Fruit fly (Drosophila melanogaster) whole organism, embryonic: ENCODE results near the gene SamDC.

Source experiments
- CG10431 ChIP-seq: fragments of 200-800 bp; sonication (Bioruptor generic); optimal IDR thresholded peaks from 3 replicates; lab custom pipeline; 2018; ENCODE audit warnings: missing biosample characterization, mild to moderate bottlenecking, missing genetic modification characterization
- CG12219 ChIP-seq: fragments of 200-800 bp; sonication (Bioruptor generic); optimal IDR thresholded peaks from 3 replicates; lab custom pipeline; 2018; ENCODE audit warnings: missing biosample characterization, mild to moderate bottlenecking, missing genetic modification characterization
- CG12769 ChIP-seq: fragments of 200-800 bp; sonication (Bioruptor generic); optimal IDR thresholded peaks from 2 replicates; lab custom pipeline; 2019; ENCODE audit warnings: missing biosample characterization, mild to moderate bottlenecking, missing genetic modification characterization, moderate library complexity
- CG14014 ChIP-seq: fragments of 200-800 bp; sonication (Bioruptor generic); IDR thresholded peaks from 2 replicates; pipeline ENCODE4 v1.3.6; 2022; ENCODE audit warnings: missing biosample characterization, missing genetic modification characterization
- CG14965 ChIP-seq: fragments of 200-800 bp; sonication (Bioruptor generic); optimal IDR thresholded peaks from 2 replicates; lab custom pipeline; 2016; ENCODE audit warnings: missing biosample characterization, missing genetic modification characterization, borderline replicate concordance
- CG16779 ChIP-seq: fragments of 200-800 bp; sonication (Bioruptor generic); IDR thresholded peaks from 2 replicates; pipeline ENCODE4 v1.3.6; 2022; ENCODE audit warnings: missing biosample characterization, missing genetic modification characterization
- CG16863 ChIP-seq: fragments of 200-800 bp; sonication (Bioruptor generic); optimal IDR thresholded peaks from 3 replicates; lab custom pipeline; 2016; ENCODE audit warnings: missing biosample characterization, missing genetic modification characterization
- CG17802 ChIP-seq: fragments of 200-800 bp; sonication (Bioruptor generic); optimal IDR thresholded peaks from 2 replicates; lab custom pipeline; 2018; ENCODE audit warnings: missing biosample characterization, mild to moderate bottlenecking, missing genetic modification characterization, moderate library complexity
- CG31365 ChIP-seq: fragments of 200-800 bp; sonication (Bioruptor generic); optimal IDR thresholded peaks from 2 replicates; lab custom pipeline; 2018; ENCODE audit warnings: missing biosample characterization, mild to moderate bottlenecking, missing genetic modification characterization
- CG34224 ChIP-seq: fragments of 200-800 bp; sonication (Bioruptor generic); IDR thresholded peaks from 3 replicates; pipeline ENCODE4 v1.3.6; 2022; ENCODE audit warnings: missing biosample characterization, missing genetic modification characterization; ENCODE audit not compliant: partially characterized antibody
- CG3995 ChIP-seq: fragments of 200-800 bp; sonication (Bioruptor generic); optimal IDR thresholded peaks from 3 replicates; lab custom pipeline; 2016; ENCODE audit warnings: missing biosample characterization, missing genetic modification characterization
- CG6654 ChIP-seq: fragments of 200-800 bp; sonication (Bioruptor generic); optimal IDR thresholded peaks from 2 replicates; lab custom pipeline; 2017; ENCODE audit warnings: missing biosample characterization, mild to moderate bottlenecking, missing genetic modification characterization
- CG7357 ChIP-seq: fragments of 200-800 bp; sonication (Bioruptor generic); IDR thresholded peaks from 3 replicates; pipeline ENCODE4 v1.3.6; 2022; ENCODE audit warnings: missing biosample characterization, missing genetic modification characterization
- CTCF ChIP-seq: fragments of 200-800 bp; sonication (Bioruptor generic); optimal IDR thresholded peaks from 2 replicates; lab custom pipeline; 2017; ENCODE audit warnings: missing biosample characterization, mild to moderate bottlenecking, missing genetic modification characterization, moderate library complexity
- Dek ChIP-seq: fragments of 200-800 bp; sonication (Bioruptor generic); optimal IDR thresholded peaks from 3 replicates; lab custom pipeline; 2019; ENCODE audit warnings: missing biosample characterization, mild to moderate bottlenecking, missing genetic modification characterization, moderate library complexity
- GATAe ChIP-seq: fragments of 200-800 bp; sonication (Bioruptor generic); conservative IDR thresholded peaks from 2 replicates; pipeline ENCODE4 v1.3.6; 2022; ENCODE audit warnings: missing biosample characterization, missing genetic modification characterization
- Gug ChIP-seq: fragments of 200-800 bp; sonication (Bioruptor generic); IDR thresholded peaks from 4 replicates; pipeline ENCODE4 v1.3.6; 2022; ENCODE audit warnings: missing biosample characterization, missing genetic modification characterization
- Lhr ChIP-seq: fragments of 200-800 bp; sonication (Bioruptor generic); optimal IDR thresholded peaks from 3 replicates; lab custom pipeline; 2017; ENCODE audit warnings: mild to moderate bottlenecking, missing biosample characterization, missing genetic modification reagents, missing genetic modification characterization
- Med ChIP-seq: fragments of 200-800 bp; sonication (Bioruptor generic); peaks from one replicate; lab custom pipeline; 2016; ENCODE audit warnings: missing biosample characterization, missing genetic modification characterization, mild to moderate bottlenecking, inconsistent platforms, moderate library complexity
- Mrtf ChIP-seq: fragments of 200-800 bp; sonication (Bioruptor generic); IDR thresholded peaks from 3 replicates; pipeline ENCODE4 v1.3.6; 2022; ENCODE audit warnings: missing biosample characterization, missing genetic modification characterization
- Side ChIP-seq: fragments of 200-800 bp; sonication (Bioruptor generic); optimal IDR thresholded peaks from 2 replicates; lab custom pipeline; 2016; ENCODE audit warnings: missing biosample characterization, missing genetic modification characterization
- Sin3A ChIP-seq: fragments of >200 bp; optimal IDR thresholded peaks from 2 replicates; lab custom pipeline; 2018
- Six4 ChIP-seq: fragments of 200-800 bp; sonication (Bioruptor generic); optimal IDR thresholded peaks from 2 replicates; lab custom pipeline; 2016; ENCODE audit warnings: missing biosample characterization, missing genetic modification characterization
- Sox100B ChIP-seq: fragments of 200-800 bp; sonication (Bioruptor generic); optimal IDR thresholded peaks from 3 replicates; lab custom pipeline; 2018; ENCODE audit warnings: missing biosample characterization, mild to moderate bottlenecking, missing genetic modification characterization
- Xrp1 ChIP-seq: fragments of 200-800 bp; sonication (Bioruptor generic); IDR thresholded peaks from 2 replicates; pipeline ENCODE4 v1.3.6; 2022; ENCODE audit warnings: missing biosample characterization, missing genetic modification characterization
- bigmax ChIP-seq: fragments of 200-800 bp; sonication (Bioruptor generic); optimal IDR thresholded peaks from 2 replicates; lab custom pipeline; 2018; ENCODE audit warnings: missing biosample characterization, mild to moderate bottlenecking, missing genetic modification characterization
- caup ChIP-seq: fragments of 200-800 bp; sonication (Bioruptor generic); optimal IDR thresholded peaks from 3 replicates; lab custom pipeline; 2017; ENCODE audit warnings: missing biosample characterization, mild to moderate bottlenecking, missing genetic modification characterization, moderate library complexity; ENCODE audit not compliant: severe bottlenecking
- chinmo ChIP-seq: fragments of 200-800 bp; sonication (Bioruptor generic); IDR thresholded peaks from 4 replicates; pipeline ENCODE4 v1.3.6; 2022; ENCODE audit warnings: missing biosample characterization, missing genetic modification characterization; ENCODE audit not compliant: partially characterized antibody
- chm ChIP-seq: fragments of 200-800 bp; sonication (Bioruptor generic); IDR thresholded peaks from 2 replicates; pipeline ENCODE4 v1.3.6; 2022; ENCODE audit warnings: missing biosample characterization, missing genetic modification characterization
- dpn ChIP-seq, 2 experiments: fragments of 200-800 bp; sonication (Bioruptor generic); optimal IDR thresholded peaks; 3 replicates each; lab custom pipeline; 2016; ENCODE audit warnings: missing biosample characterization in 2 of 2, missing genetic modification characterization in 2 of 2
- ems ChIP-seq: fragments of 200-800 bp; sonication (Bioruptor generic); optimal IDR thresholded peaks from 3 replicates; lab custom pipeline; 2016; ENCODE audit warnings: missing biosample characterization, missing genetic modification characterization
- gsb-n ChIP-seq: fragments of 200-800 bp; sonication (Bioruptor generic); optimal IDR thresholded peaks from 3 replicates; lab custom pipeline; 2018; ENCODE audit warnings: missing biosample characterization, mild to moderate bottlenecking, missing genetic modification characterization
- hb ChIP-seq: fragments of 200-800 bp; sonication (Bioruptor generic); IDR thresholded peaks from 3 replicates; pipeline ENCODE4 v1.3.6; 2022; ENCODE audit warnings: missing biosample characterization, missing genetic modification characterization; ENCODE audit not compliant: partially characterized antibody
- her ChIP-seq: fragments of 200-800 bp; sonication (Bioruptor generic); optimal IDR thresholded peaks from 2 replicates; lab custom pipeline; 2016; ENCODE audit warnings: missing biosample characterization, missing genetic modification characterization
- ind ChIP-seq: fragments of 200-800 bp; sonication (Bioruptor generic); optimal IDR thresholded peaks from 3 replicates; lab custom pipeline; 2016; ENCODE audit warnings: missing biosample characterization, missing genetic modification characterization
- insv ChIP-seq, 2 experiments: fragments of 200-800 bp; sonication (Bioruptor generic); optimal IDR thresholded peaks; 3 replicates each; lab custom pipeline; 2016 to 2018; ENCODE audit warnings: missing biosample characterization in 2 of 2, missing genetic modification characterization in 2 of 2
- klu ChIP-seq: fragments of 200-800 bp; sonication (Bioruptor generic); IDR thresholded peaks from 2 replicates; pipeline ENCODE4 v1.3.6; 2022; ENCODE audit warnings: missing biosample characterization, missing genetic modification characterization
- lilli ChIP-seq: fragments of 200-800 bp; sonication (Bioruptor generic); optimal IDR thresholded peaks from 3 replicates; lab custom pipeline; 2016; ENCODE audit warnings: missing biosample characterization, missing genetic modification characterization
- mirr ChIP-seq: fragments of 200-800 bp; sonication (Bioruptor generic); optimal IDR thresholded peaks from 3 replicates; lab custom pipeline; 2018; ENCODE audit warnings: missing biosample characterization, mild to moderate bottlenecking, missing genetic modification characterization
- p53 ChIP-seq: fragments of 200-800 bp; sonication (Bioruptor generic); optimal IDR thresholded peaks from 2 replicates; lab custom pipeline; 2016; ENCODE audit warnings: missing biosample characterization, missing genetic modification characterization
- pho ChIP-seq: fragments of 200-800 bp; sonication (Bioruptor generic); optimal IDR thresholded peaks from 2 replicates; lab custom pipeline; 2016; ENCODE audit warnings: missing biosample characterization, missing genetic modification characterization
- pnt ChIP-seq: fragments of 200-800 bp; sonication (Bioruptor generic); optimal IDR thresholded peaks from 3 replicates; lab custom pipeline; 2016; ENCODE audit warnings: missing biosample characterization, missing genetic modification characterization
- sim ChIP-seq: fragments of 200-800 bp; sonication (Bioruptor generic); IDR thresholded peaks from 2 replicates; pipeline ENCODE4 v1.3.6; 2022; ENCODE audit warnings: missing biosample characterization, missing genetic modification characterization
- sqz ChIP-seq: fragments of 200-800 bp; sonication (Bioruptor generic); optimal IDR thresholded peaks from 3 replicates; lab custom pipeline; 2018; ENCODE audit warnings: missing biosample characterization, mild to moderate bottlenecking, missing genetic modification characterization
- tna ChIP-seq: fragments of 200-800 bp; sonication (Bioruptor generic); IDR thresholded peaks from 2 replicates; pipeline ENCODE4 v1.3.6; 2022; ENCODE audit warnings: missing biosample characterization, missing genetic modification characterization; ENCODE audit not compliant: partially characterized antibody
- twi ChIP-seq: fragments of 200-800 bp; optimal IDR thresholded peaks from 2 replicates; lab custom pipeline; 2019; ENCODE audit warnings: missing biosample characterization, mild to moderate bottlenecking, missing genetic modification characterization, moderate library complexity
- wdn ChIP-seq: fragments of 200-800 bp; sonication (Bioruptor generic); IDR thresholded peaks from 2 replicates; pipeline ENCODE4 v1.3.6; 2022; ENCODE audit warnings: missing biosample characterization, missing genetic modification characterization
- wor ChIP-seq: fragments of 200-800 bp; sonication (Bioruptor generic); IDR thresholded peaks from 2 replicates; pipeline ENCODE4 v1.3.6; 2022; ENCODE audit warnings: missing biosample characterization, missing genetic modification characterization
- z ChIP-seq: fragments of 200-800 bp; sonication (Bioruptor generic); IDR thresholded peaks from 3 replicates; pipeline ENCODE4 v1.3.6; 2022; ENCODE audit warnings: missing biosample characterization, missing genetic modification characterization
- zen2 ChIP-seq: fragments of 200-800 bp; sonication (Bioruptor generic); IDR thresholded peaks from 3 replicates; pipeline ENCODE4 v1.3.6; 2022; ENCODE audit warnings: missing biosample characterization, missing genetic modification characterization; ENCODE audit not compliant: partially characterized antibody

Gene SamDC

DNA sequence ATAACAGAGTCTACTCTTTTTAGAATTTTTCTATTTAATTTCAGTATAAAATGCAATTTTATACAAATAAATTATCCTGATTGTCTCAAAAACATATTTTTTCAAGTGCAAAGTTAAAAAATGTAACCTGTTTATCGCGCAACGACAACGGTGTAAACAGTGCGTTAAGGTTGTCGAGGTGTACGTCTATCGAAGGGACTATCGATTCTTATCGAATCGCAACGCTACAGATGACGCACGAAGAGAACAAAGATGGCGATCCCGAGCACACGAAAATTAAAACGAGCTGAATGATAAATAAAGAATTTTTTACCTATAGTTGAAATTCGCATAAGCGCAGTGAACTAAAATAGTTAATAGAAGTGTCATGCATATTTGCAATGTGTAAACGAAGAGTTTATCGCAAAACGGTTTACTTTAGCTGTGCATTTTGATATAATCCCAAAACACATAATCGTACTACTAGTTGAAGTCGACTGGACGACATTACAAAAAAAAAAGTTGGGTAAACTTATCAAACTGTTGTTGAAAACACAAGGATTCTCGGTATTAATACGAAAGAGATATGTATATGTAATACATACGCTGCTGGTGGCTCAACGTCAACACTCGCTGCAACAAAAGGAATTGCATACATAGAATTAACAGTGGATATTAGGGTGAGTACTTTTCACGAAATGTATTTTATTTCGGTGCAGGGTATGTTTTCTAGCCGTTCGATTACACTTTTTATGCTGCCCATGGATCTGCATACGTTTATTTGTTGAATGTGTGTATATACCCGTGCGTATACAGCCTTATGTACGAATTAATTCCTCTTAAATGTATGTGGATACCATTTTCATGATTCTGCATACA is 48.8 kb downstream of the SamDC start, which contains the start of gene da (continued):
- TF ChIP-seq ind (peak; percentile 51), wdn (GFP tag; lab: Robert Waterston, UW) (peak; percentile 29; the same call in 1 of the 2 replicates), Xrp1 (GFP tag; lab: Robert Waterston, UW) (peak; percentile 63), CG16779 (no peak), CG16863 (GFP tag; lab: Kevin White, UChicago) (peak; percentile 57), sim (GFP tag; lab: Robert Waterston, UW) (no peak), CG14014 (GFP tag; lab: Robert Waterston, UW) (peak; percentile 64; the same call in 1 of the 2 replicates), CG7357 (peak; percentile 97), Six4 (GFP tag; lab: Kevin White, UChicago) (peak; percentile 15), CG17802 (tag; lab: Kevin White, UChicago) (peak; percentile 95), lilli (peak; percentile 70), hb (no peak), mirr (no peak), z (GFP tag; lab: Robert Waterston, UW) (no peak), CG12219 (GFP tag; lab: Kevin White, UChicago) (peak; percentile 39), zen2 (no peak), CG34224 (peak; percentile 68), pho (peak; percentile 73), chinmo (GFP tag; lab: Robert Waterston, UW) (0 out of 4 replicates have a peak, but pooled peaks have one; percentile 52), klu (no peak), Med (GFP tag; lab: Kevin White, UChicago) (peak; percentile 92), Lhr (GFP tag; lab: Kevin White, UChicago) (peak; percentile 23), CG10431 (GFP tag; lab: Kevin White, UChicago) (peak; percentile 4), Side (peak; percentile 38), wor (GFP tag; lab: Robert Waterston, UW) (no peak), CG6654 (no peak), Gug (peak; percentile 62; the same call in 3 of the 4 replicates), GATAe (GFP tag; lab: Robert Waterston, UW) (no peak), sqz (no peak), pnt (GFP tag; lab: Kevin White, UChicago) (peak; percentile 26), her (peak; percentile 46), bigmax (peak; percentile 32), p53 (GFP tag; lab: Kevin White, UChicago) (peak; percentile 12), Mrtf (GFP tag; lab: Robert Waterston, UW) (no peak; the same call in 2 of the 3 replicates), caup (peak; percentile 69), CTCF (no peak), chm (GFP tag; lab: Robert Waterston, UW) (peak; percentile 55), tna (GFP tag; lab: Robert Waterston, UW) (peak; percentile 13; the same call in 1 of the 2 replicates), twi (peak; percentile 43), CG3995 (peak; percentile 63), insv (GFP tag; optimal IDR thresholded peaks at IDR 0.05; lab: Kevin White, UChicago) (no peak), CG31365 (no peak), Sin3A (lab: Kevin White, UChicago) (no peak), ems (GFP tag; lab: Kevin White, UChicago) (peak; percentile 46), CG12769 (tag; lab: Kevin White, UChicago) (no peak), CG14965 (GFP tag; lab: Kevin White, UChicago) (no peak), dpn (GFP tag; optimal IDR thresholded peaks at IDR 0.05; lab: Kevin White, UChicago) (peak; percentile 63 to 69), Dek (tag; lab: Kevin White, UChicago) (peak; percentile 65), Sox100B (GFP tag; lab: Kevin White, UChicago) (peak; percentile 51), gsb-n (tag; lab: Kevin White, UChicago) (peak; percentile 31)
